Worm (Caenorhabditis elegans) whole organism, mixed stage, embryonic: ENCODE data around the gene chil-4.

Experiments used
- M03D4.4 ChIP-seq: sonication (generic microtip); optimal IDR thresholded peaks from 2 replicates; lab custom pipeline; 2017; ENCODE audit warnings: mild to moderate bottlenecking, missing genetic modification characterization, missing compliant biosample characterization
- bed-3 ChIP-seq: fragments of 200-800 bp; sonication (Bioruptor generic); optimal IDR thresholded peaks from 3 replicates; lab custom pipeline; 2018; ENCODE audit warnings: mild to moderate bottlenecking, missing genetic modification characterization, moderate library complexity, missing compliant biosample characterization
- blmp-1 ChIP-seq: fragments of 150-350 bp; optimal IDR thresholded peaks from 2 replicates; lab custom pipeline; 2014; ENCODE audit warnings: missing biosample characterization, missing genetic modification characterization
- ceh-39 ChIP-seq: fragments of 150-350 bp; optimal IDR thresholded peaks from 2 replicates; lab custom pipeline; 2014; ENCODE audit warnings: missing biosample characterization, missing genetic modification characterization
- ceh-43 ChIP-seq: fragments of 200-800 bp; sonication (Bioruptor generic); optimal IDR thresholded peaks from 2 replicates; lab custom pipeline; 2018; ENCODE audit warnings: mild to moderate bottlenecking, missing genetic modification characterization, moderate library complexity, missing compliant biosample characterization
- ceh-83 ChIP-seq: fragments of 200-800 bp; sonication (Bioruptor generic); optimal IDR thresholded peaks from 2 replicates; lab custom pipeline; 2018; ENCODE audit warnings: mild to moderate bottlenecking, missing genetic modification characterization, missing compliant biosample characterization
- ces-1 ChIP-seq: fragments of 150-350 bp; optimal IDR thresholded peaks from 2 replicates; lab custom pipeline; 2014; ENCODE audit warnings: missing biosample characterization, missing genetic modification reagents, missing genetic modification characterization
- cnd-1 ChIP-seq: fragments of 200-800 bp; sonication (Bioruptor generic); optimal IDR thresholded peaks from 2 replicates; lab custom pipeline; 2018; ENCODE audit warnings: mild to moderate bottlenecking, missing genetic modification characterization, missing compliant biosample characterization
- drap-1 ChIP-seq: fragments of 200-800 bp; sonication (Bioruptor generic); optimal IDR thresholded peaks from 3 replicates; lab custom pipeline; 2018; ENCODE audit warnings: mild to moderate bottlenecking, missing genetic modification characterization, missing compliant biosample characterization
- elt-1 ChIP-seq: sonication (generic microtip); optimal IDR thresholded peaks from 2 replicates; lab custom pipeline; 2017; ENCODE audit warnings: missing genetic modification characterization, mild to moderate bottlenecking, missing compliant biosample characterization, antibody characterized with exemption, moderate library complexity, borderline replicate concordance; ENCODE audit not compliant: insufficient read depth
- ham-2 ChIP-seq: fragments of 200-800 bp; sonication (Bioruptor generic); optimal IDR thresholded peaks from 2 replicates; lab custom pipeline; 2018; ENCODE audit warnings: mild to moderate bottlenecking, missing genetic modification characterization, missing compliant biosample characterization
- hlh-1 ChIP-seq: fragments of 150-350 bp; optimal IDR thresholded peaks from 2 replicates; lab custom pipeline; 2014; ENCODE audit warnings: missing biosample characterization, missing genetic modification reagents, missing genetic modification characterization
- lin-13 ChIP-seq: fragments of 150-350 bp; optimal IDR thresholded peaks from 2 replicates; lab custom pipeline; 2014; ENCODE audit warnings: missing biosample characterization, missing genetic modification characterization
- lsy-2 ChIP-seq: fragments of 150-350 bp; optimal IDR thresholded peaks from 2 replicates; lab custom pipeline; 2014; ENCODE audit warnings: missing biosample characterization, missing genetic modification characterization
- mab-5 ChIP-seq: fragments of 150-350 bp; optimal IDR thresholded peaks from 2 replicates; lab custom pipeline; 2014; ENCODE audit warnings: missing biosample characterization, missing genetic modification characterization
- mep-1 ChIP-seq: fragments of 150-350 bp; optimal IDR thresholded peaks from 2 replicates; lab custom pipeline; 2017; ENCODE audit warnings: missing biosample characterization, missing genetic modification reagents, missing genetic modification characterization, inconsistent platforms
- mls-2 ChIP-seq: sonication (generic microtip); optimal IDR thresholded peaks from 2 replicates; lab custom pipeline; 2016; ENCODE audit warnings: mild to moderate bottlenecking, missing genetic modification characterization, moderate library complexity, missing compliant biosample characterization
- nhr-12 ChIP-seq: fragments of 150-350 bp; optimal IDR thresholded peaks from 2 replicates; lab custom pipeline; 2014; ENCODE audit warnings: missing biosample characterization, missing genetic modification characterization
- nhr-237 ChIP-seq: fragments of 150-350 bp; optimal IDR thresholded peaks from 2 replicates; lab custom pipeline; 2014; ENCODE audit warnings: missing biosample characterization, missing genetic modification characterization
- nhr-28 ChIP-seq: fragments of 150-350 bp; optimal IDR thresholded peaks from 2 replicates; lab custom pipeline; 2014; ENCODE audit warnings: missing biosample characterization, missing genetic modification characterization
- nhr-76 ChIP-seq: sonication (generic microtip); optimal IDR thresholded peaks from 2 replicates; lab custom pipeline; 2017; ENCODE audit warnings: missing biosample characterization, missing genetic modification characterization
- pha-4 ChIP-seq: fragments of 150-350 bp; optimal IDR thresholded peaks from 2 replicates; lab custom pipeline; 2018; ENCODE audit warnings: missing biosample characterization, missing genetic modification reagents, missing genetic modification characterization
- sem-2 ChIP-seq: fragments of 200-800 bp; sonication (Bioruptor generic); optimal IDR thresholded peaks from 2 replicates; lab custom pipeline; 2018; ENCODE audit warnings: mild to moderate bottlenecking, missing genetic modification characterization, missing compliant biosample characterization
- snpc-4 ChIP-seq: fragments of 150-350 bp; optimal IDR thresholded peaks from 2 replicates; lab custom pipeline; 2014; ENCODE audit warnings: missing biosample characterization, missing genetic modification characterization
- sptf-1 ChIP-seq: sonication (generic microtip); optimal IDR thresholded peaks from 2 replicates; lab custom pipeline; 2017; ENCODE audit warnings: mild to moderate bottlenecking, missing genetic modification characterization, moderate library complexity, missing compliant biosample characterization
- unc-120 ChIP-seq: sonication (generic microtip); optimal IDR thresholded peaks from 2 replicates; lab custom pipeline; 2017; ENCODE audit warnings: missing genetic modification characterization, missing compliant biosample characterization; ENCODE audit not compliant: poor library complexity, severe bottlenecking
- unc-39 ChIP-seq: fragments of 150-350 bp; optimal IDR thresholded peaks from 2 replicates; lab custom pipeline; 2014; ENCODE audit warnings: missing biosample characterization, missing genetic modification characterization
- unc-62 ChIP-seq: fragments of 150-350 bp; optimal IDR thresholded peaks from 2 replicates; lab custom pipeline; 2014; ENCODE audit warnings: missing biosample characterization, missing genetic modification reagents, missing genetic modification characterization
- zip-8 ChIP-seq: fragments of 150-350 bp; optimal IDR thresholded peaks from 2 replicates; lab custom pipeline; 2014; ENCODE audit warnings: missing biosample characterization, missing genetic modification characterization
- ztf-11 ChIP-seq: fragments of 150-350 bp; optimal IDR thresholded peaks from 2 replicates; lab custom pipeline; 2014; ENCODE audit warnings: missing biosample characterization, missing genetic modification characterization

chil-4 gene

DNA sequence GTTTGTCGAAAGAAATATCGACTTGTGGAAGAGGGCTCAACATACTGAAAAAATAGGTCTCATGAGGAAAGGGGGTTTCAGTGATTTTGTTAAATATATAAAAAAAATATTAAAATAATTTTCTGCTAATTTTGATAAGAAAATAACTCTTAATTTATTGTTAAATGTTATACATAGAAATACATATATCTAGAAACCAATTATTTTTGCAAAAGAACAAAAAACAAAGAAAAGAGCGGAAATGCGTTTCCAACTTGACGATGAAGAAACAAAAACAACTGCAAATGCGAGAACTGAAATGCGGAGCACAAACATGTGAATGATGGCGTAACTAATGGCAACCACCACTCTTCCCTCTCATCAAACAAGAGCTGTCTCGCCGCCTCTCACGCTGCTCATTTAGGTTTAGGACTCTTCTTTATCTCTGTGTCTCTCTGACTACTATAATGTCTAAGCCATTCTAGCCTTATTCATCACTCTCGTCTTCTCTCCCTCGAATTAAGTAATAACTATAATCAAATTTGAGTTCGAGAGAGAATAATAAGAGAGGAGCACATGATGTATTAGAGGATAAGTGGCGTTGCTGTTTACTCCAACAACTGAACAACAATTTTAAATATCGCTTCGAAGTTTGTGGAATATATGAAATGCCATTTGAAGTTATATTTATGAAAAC, 17.1 kb downstream of the chil-4 start, which contains the start of gene arrd-4:
Gene arrd-4, minus strand, starts transcription at position 51 of the 676 bp plus-strand sequence.
- TF ChIP-seq hlh-1 (tag; lab: Kevin White, UChicago), result no peak
- TF ChIP-seq ces-1 (GFP tag; lab: Kevin White, UChicago), result peak; percentile 99

DNA sequence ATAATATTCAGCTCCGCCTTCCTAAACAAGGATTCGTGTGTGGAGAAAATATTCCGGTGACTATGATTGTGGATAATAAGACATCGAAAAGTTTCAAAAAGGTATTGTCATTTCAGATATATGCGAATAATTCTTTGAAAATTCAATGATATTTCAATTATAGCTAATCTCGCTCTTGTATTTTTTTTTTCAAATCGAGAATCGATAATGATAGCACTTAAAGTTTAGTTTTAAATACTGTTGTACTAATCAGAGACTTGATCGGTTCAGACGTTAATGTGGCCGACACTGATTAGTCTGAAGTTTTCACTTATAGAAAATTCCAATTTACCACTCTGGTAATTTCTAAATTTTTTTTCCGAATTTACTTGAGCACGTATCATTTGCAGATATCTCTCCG, 19.6 kb downstream of the chil-4 start:
- TF ChIP-seq hlh-1 (tag; lab: Kevin White, UChicago), result no peak

DNA sequence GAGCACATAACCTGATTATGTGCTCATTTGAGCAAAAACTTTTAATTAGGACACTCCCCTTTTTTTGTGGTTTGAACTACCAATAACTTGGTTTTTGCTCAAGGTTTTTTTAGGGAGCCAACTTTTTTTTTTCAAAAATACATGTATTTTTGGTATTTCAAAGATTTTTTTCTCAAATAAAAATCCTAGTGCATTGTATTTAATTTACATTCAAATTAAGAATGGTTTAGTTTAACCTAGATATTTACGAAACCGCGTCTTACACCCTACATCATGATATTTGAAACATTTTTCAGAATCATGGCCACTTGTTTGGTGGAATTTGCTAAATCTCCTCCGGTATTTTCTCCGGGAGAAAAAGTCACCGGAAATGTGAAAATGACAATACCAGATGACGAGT, 20.6 kb downstream of the chil-4 start, which contains the start of gene arrd-5:
Gene arrd-5, plus strand, starts transcription at position 301 of the 400 bp plus-strand sequence.
- TF ChIP-seq drap-1 (no peak), lsy-2 (no peak), unc-39 (tag; lab: Kevin White, UChicago) (no peak), snpc-4 (no peak), mls-2 (no peak), unc-120 (tag; lab: Kevin White, UChicago) (no peak), hlh-1 (tag; lab: Kevin White, UChicago) (no peak), lin-13 (tag; lab: Kevin White, UChicago) (no peak), nhr-28 (no peak), bed-3 (GFP tag; lab: Kevin White, UChicago) (no peak), zip-8 (tag; lab: Kevin White, UChicago) (no peak), ces-1 (GFP tag; lab: Kevin White, UChicago) (no peak), mab-5 (tag; lab: Kevin White, UChicago) (no peak), unc-62 (GFP tag; lab: Kevin White, UChicago) (no peak), sptf-1 (tag; lab: Kevin White, UChicago) (no peak), ham-2 (GFP tag; lab: Kevin White, UChicago) (no peak), mep-1 (tag; lab: Kevin White, UChicago) (no peak)
- TF ChIP-seq, all 35 proteins: peak for 0

DNA sequence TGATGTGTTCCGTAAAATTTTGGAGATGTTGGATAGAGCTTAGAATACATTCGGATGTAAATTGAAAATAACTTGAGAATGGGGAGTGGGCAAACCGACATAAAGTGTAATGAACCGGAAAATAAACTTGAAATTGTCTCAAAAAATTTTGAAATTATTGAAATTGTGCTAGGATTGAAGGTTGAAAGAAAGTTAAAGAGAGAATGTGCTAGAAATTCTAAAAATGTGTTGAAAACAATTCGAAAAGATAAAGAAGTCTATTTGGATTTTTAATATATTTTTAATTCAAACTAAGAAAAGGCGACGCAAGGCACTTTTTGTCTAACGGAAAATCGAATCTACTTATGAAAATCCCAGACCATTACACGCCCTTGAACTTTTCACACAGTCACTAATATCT, 21.7 kb downstream of the chil-4 start, which contains the start of gene ZK938.3:
Gene ZK938.3, minus strand, starts transcription at position 101 of the 400 bp plus-strand sequence.
- TF ChIP-seq blmp-1 (tag; lab: Kevin White, UChicago) (no peak), sem-2 (no peak), cnd-1 (tag; lab: Kevin White, UChicago) (no peak), ceh-39 (no peak), bed-3 (GFP tag; lab: Kevin White, UChicago) (no peak), ztf-11 (tag; lab: Kevin White, UChicago) (no peak), nhr-237 (no peak), mep-1 (tag; lab: Kevin White, UChicago) (no peak), unc-62 (GFP tag; lab: Kevin White, UChicago) (no peak), ceh-43 (no peak), zip-8 (tag; lab: Kevin White, UChicago) (no peak), sptf-1 (tag; lab: Kevin White, UChicago) (no peak), lin-13 (tag; lab: Kevin White, UChicago) (no peak), pha-4 (tag; lab: Kevin White, UChicago) (no peak), unc-120 (tag; lab: Kevin White, UChicago) (no peak), snpc-4 (no peak), M03D4.4 (no peak)

DNA sequence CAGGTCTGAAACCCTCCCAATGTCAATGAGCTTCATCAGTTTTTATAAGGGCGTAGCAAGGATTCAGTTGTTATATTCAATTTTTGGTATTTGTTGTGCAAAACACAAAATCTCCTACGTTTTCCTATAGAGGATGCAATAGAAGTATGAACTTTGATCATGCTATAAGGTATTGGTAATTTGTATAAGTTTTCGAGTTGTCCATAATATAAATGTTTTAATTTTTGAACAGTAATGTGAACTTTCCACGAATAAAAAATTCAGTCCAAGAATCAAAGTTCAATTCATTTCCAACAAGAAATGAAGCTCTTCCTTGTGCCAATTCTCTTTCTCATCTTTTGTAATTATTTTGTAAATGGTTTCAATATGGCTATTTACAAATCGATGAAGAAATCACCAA, 24.5 kb downstream of the chil-4 start, which contains the start of gene ZK938.12:
Gene ZK938.12, plus strand, starts transcription at position 301 of the 400 bp plus-strand sequence.
- no peak for TF ChIP-seq ceh-39
- TF ChIP-seq ces-1 (GFP tag; lab: Kevin White, UChicago), result no peak
- no peak for TF ChIP-seq elt-1 (tag; lab: Kevin White, UChicago)
- no peak for TF ChIP-seq nhr-76 (tag; lab: Kevin White, UChicago)
- TF ChIP-seq snpc-4, result no peak
- TF ChIP-seq unc-120 (tag; lab: Kevin White, UChicago), result no peak
- TF ChIP-seq ham-2 (GFP tag; lab: Kevin White, UChicago), result no peak
- TF ChIP-seq ceh-83 (GFP tag; lab: Kevin White, UChicago), result no peak
- TF ChIP-seq nhr-12 (tag; lab: Kevin White, UChicago), result no peak
- no peak for TF ChIP-seq unc-39 (tag; lab: Kevin White, UChicago)
- no peak for TF ChIP-seq mls-2
